Fruit fly (Drosophila melanogaster) whole organism, wandering third instar larva: ENCODE data around the gene Vps33B.

Experiments
- Abd-B ChIP-seq: fragments of >200 bp; optimal IDR thresholded peaks from 2 replicates; lab custom pipeline; 2017; ENCODE audit warnings: missing biosample characterization, missing genetic modification characterization
- CG9705 ChIP-seq: fragments of 200-800 bp; sonication (Bioruptor generic); optimal IDR thresholded peaks from 2 replicates; lab custom pipeline; 2018; ENCODE audit warnings: missing biosample characterization, mild to moderate bottlenecking, missing genetic modification characterization
- HLH106 ChIP-seq: fragments of 200-800 bp; optimal IDR thresholded peaks from 3 replicates; lab custom pipeline; 2019; ENCODE audit warnings: missing biosample characterization, mild to moderate bottlenecking, missing genetic modification characterization, moderate library complexity
- Mio ChIP-seq: sonication (Bioruptor generic); optimal IDR thresholded peaks from 2 replicates; lab custom pipeline; 2016; ENCODE audit warnings: missing biosample characterization, missing genetic modification characterization
- Myc ChIP-seq: fragments of >200 bp; optimal IDR thresholded peaks from 2 replicates; lab custom pipeline; 2017
- OdsH ChIP-seq: fragments of 200-800 bp; sonication (Bioruptor generic); optimal IDR thresholded peaks from 2 replicates; lab custom pipeline; 2016; ENCODE audit warnings: missing biosample characterization, mild to moderate bottlenecking, missing genetic modification characterization
- dl ChIP-seq, 2 experiments: fragments of 175-275, 200-275 bp in 1 of 2; fragments of 200-275 bp in 1 of 2; sonication (Bioruptor generic); optimal IDR thresholded peaks; lab custom pipeline; 2018; ENCODE audit warnings: mild to moderate bottlenecking in 2 of 2, missing biosample characterization in 2 of 2, missing genetic modification characterization in 2 of 2, moderate library complexity in 2 of 2; ENCODE audit not compliant: partially characterized antibody in 2 of 2, insufficient read depth in 1 of 2
- dsf ChIP-seq: sonication (Bioruptor generic); optimal IDR thresholded peaks from 2 replicates; lab custom pipeline; 2016; ENCODE audit warnings: missing biosample characterization, missing genetic modification characterization, borderline replicate concordance
- h ChIP-seq: fragments of 200-800 bp; sonication (Bioruptor generic); optimal IDR thresholded peaks from 3 replicates; lab custom pipeline; 2016; ENCODE audit warnings: missing biosample characterization, mild to moderate bottlenecking, missing genetic modification characterization
- jim ChIP-seq: fragments of 175-275, 200-325 bp; sonication (Bioruptor generic); optimal IDR thresholded peaks from 2 replicates; lab custom pipeline; 2016; ENCODE audit warnings: missing biosample characterization, mild to moderate bottlenecking, missing genetic modification characterization
- lola ChIP-seq: fragments of >200 bp; optimal IDR thresholded peaks from 2 replicates; lab custom pipeline; 2017; ENCODE audit warnings: missing biosample characterization, missing genetic modification characterization
- pan ChIP-seq: fragments of >200 bp; optimal IDR thresholded peaks from 2 replicates; lab custom pipeline; 2017
- psq ChIP-seq: fragments of 200-800 bp; sonication (Bioruptor generic); optimal IDR thresholded peaks from 3 replicates; lab custom pipeline; 2017; ENCODE audit warnings: missing biosample characterization, mild to moderate bottlenecking, missing genetic modification characterization, moderate library complexity
- woc ChIP-seq: sonication (Bioruptor generic); optimal IDR thresholded peaks from 2 replicates; lab custom pipeline; 2016; ENCODE audit warnings: missing biosample characterization, mild to moderate bottlenecking, missing genetic modification characterization

dm6 chr3R:25446482-25447300 is 26.6 kb upstream of the Vps33B start:
- TF ChIP-seq jim (GFP tag; lab: Kevin White, UChicago) (no peak), Mio (no peak), HLH106 (no peak), pan (no peak), psq (GFP tag; lab: Kevin White, UChicago) (no peak), h (GFP tag; lab: Kevin White, UChicago) (no peak), Myc (lab: Kevin White, UChicago) (no peak), woc (GFP tag; lab: Kevin White, UChicago) (no peak), dl (GFP tag; optimal IDR thresholded peaks at IDR 0.05; lab: Kevin White, UChicago; ENCODE audit: insufficient read depth in 1 of 2, partially characterized antibody in 2 of 2) (no peak), OdsH (GFP tag; lab: Kevin White, UChicago) (no peak), lola (no peak), CG9705 (no peak), Abd-B (no peak), dsf (GFP tag; lab: Kevin White, UChicago) (no peak)
